Fruit fly (Drosophila melanogaster) whole organism, embryonic: ENCODE data around the gene CG34028.

Experiments used
- Antp ChIP-seq: fragments of 200-800 bp; sonication (Bioruptor generic); optimal IDR thresholded peaks from 3 replicates; lab custom pipeline; 2016; ENCODE audit warnings: missing biosample characterization, missing genetic modification characterization
- CG10431 ChIP-seq: fragments of 200-800 bp; sonication (Bioruptor generic); optimal IDR thresholded peaks from 3 replicates; lab custom pipeline; 2018; ENCODE audit warnings: missing biosample characterization, mild to moderate bottlenecking, missing genetic modification characterization
- CG11695 ChIP-seq: fragments of 200-800 bp; sonication (Bioruptor generic); IDR thresholded peaks from 3 replicates; pipeline ENCODE4 v1.3.6; 2022; ENCODE audit warnings: missing biosample characterization, missing genetic modification characterization
- CG13123 ChIP-seq: fragments of 200-800 bp; sonication (Bioruptor generic); optimal IDR thresholded peaks from 2 replicates; lab custom pipeline; 2016; ENCODE audit warnings: missing biosample characterization, missing genetic modification characterization
- CG13287 ChIP-seq: fragments of 200-800 bp; sonication (Bioruptor generic); IDR thresholded peaks from 2 replicates; pipeline ENCODE4 v1.3.6; 2022; ENCODE audit warnings: missing biosample characterization, missing genetic modification characterization; ENCODE audit not compliant: partially characterized antibody
- CG14965 ChIP-seq: fragments of 200-800 bp; sonication (Bioruptor generic); optimal IDR thresholded peaks from 2 replicates; lab custom pipeline; 2016; ENCODE audit warnings: missing biosample characterization, missing genetic modification characterization, borderline replicate concordance
- CG17829 ChIP-seq: fragments of 200-800 bp; optimal IDR thresholded peaks from 2 replicates; lab custom pipeline; 2019; ENCODE audit warnings: missing biosample characterization, mild to moderate bottlenecking, missing genetic modification characterization, moderate library complexity
- CG32532 ChIP-seq: fragments of 200-800 bp; sonication (Bioruptor generic); IDR thresholded peaks from 2 replicates; pipeline ENCODE4 v1.3.6; 2022; ENCODE audit warnings: missing biosample characterization, missing genetic modification characterization
- CG34422 ChIP-seq: fragments of 200-800 bp; sonication (Bioruptor generic); IDR thresholded peaks from 3 replicates; pipeline ENCODE4 v1.3.6; 2022; ENCODE audit warnings: missing biosample characterization, missing genetic modification characterization
- CG3847 ChIP-seq: fragments of 200-800 bp; sonication (Bioruptor generic); IDR thresholded peaks from 2 replicates; pipeline ENCODE4 v1.3.6; 2022; ENCODE audit warnings: missing biosample characterization, missing genetic modification characterization
- CG4424 ChIP-seq: fragments of 200-800 bp; sonication (Bioruptor generic); optimal IDR thresholded peaks from 3 replicates; lab custom pipeline; 2016; ENCODE audit warnings: missing biosample characterization, missing genetic modification characterization
- CG6254 ChIP-seq: fragments of 200-800 bp; sonication (Bioruptor generic); optimal IDR thresholded peaks from 3 replicates; lab custom pipeline; 2017; ENCODE audit warnings: mild to moderate bottlenecking, missing biosample characterization, missing genetic modification reagents, missing genetic modification characterization
- CG6272 ChIP-seq: fragments of 200-800 bp; sonication (Bioruptor generic); IDR thresholded peaks from 2 replicates; pipeline ENCODE4 v1.3.6; 2022; ENCODE audit warnings: missing biosample characterization, missing genetic modification characterization
- CG6654 ChIP-seq: fragments of 200-800 bp; sonication (Bioruptor generic); optimal IDR thresholded peaks from 2 replicates; lab custom pipeline; 2017; ENCODE audit warnings: missing biosample characterization, mild to moderate bottlenecking, missing genetic modification characterization
- CG6689 ChIP-seq: fragments of 200-800 bp; sonication (Bioruptor generic); IDR thresholded peaks from 2 replicates; pipeline ENCODE4 v1.3.6; 2022; ENCODE audit warnings: missing biosample characterization, missing genetic modification characterization
- CG9609 ChIP-seq: fragments of 200-800 bp; sonication (Bioruptor generic); optimal IDR thresholded peaks from 3 replicates; lab custom pipeline; 2016; ENCODE audit warnings: missing biosample characterization, missing genetic modification characterization
- CTCF ChIP-seq: fragments of 200-800 bp; sonication (Bioruptor generic); optimal IDR thresholded peaks from 2 replicates; lab custom pipeline; 2017; ENCODE audit warnings: missing biosample characterization, mild to moderate bottlenecking, missing genetic modification characterization, moderate library complexity
- D19B ChIP-seq: fragments of 200-800 bp; sonication (Bioruptor generic); optimal IDR thresholded peaks from 2 replicates; lab custom pipeline; 2017; ENCODE audit warnings: missing biosample characterization, mild to moderate bottlenecking, missing genetic modification characterization
- Doc2 ChIP-seq: fragments of 200-800 bp; sonication (Bioruptor generic); IDR thresholded peaks from 2 replicates; pipeline ENCODE4 v1.3.6; 2022; ENCODE audit warnings: missing biosample characterization, missing genetic modification characterization
- Fer2 ChIP-seq: fragments of 200-800 bp; sonication (Bioruptor generic); optimal IDR thresholded peaks from 2 replicates; lab custom pipeline; 2018; ENCODE audit warnings: missing biosample characterization, mild to moderate bottlenecking, missing genetic modification characterization, moderate library complexity
- HLH4C ChIP-seq: fragments of 200-800 bp; sonication (Bioruptor generic); IDR thresholded peaks from 3 replicates; pipeline ENCODE4 v1.3.6; 2022; ENCODE audit warnings: missing biosample characterization, missing genetic modification characterization; ENCODE audit not compliant: partially characterized antibody
- HLHmδ ChIP-seq: fragments of 200-800 bp; sonication (Bioruptor generic); optimal IDR thresholded peaks from 2 replicates; lab custom pipeline; 2018; ENCODE audit warnings: missing biosample characterization, mild to moderate bottlenecking, missing genetic modification characterization, moderate library complexity
- MTF-1 ChIP-seq: fragments of 200-800 bp; sonication (Bioruptor generic); optimal IDR thresholded peaks from 2 replicates; lab custom pipeline; 2018; ENCODE audit warnings: missing biosample characterization, mild to moderate bottlenecking, missing genetic modification characterization, borderline replicate concordance
- Myb ChIP-seq: fragments of 200-800 bp; sonication (Bioruptor generic); optimal IDR thresholded peaks from 2 replicates; lab custom pipeline; 2016; ENCODE audit warnings: missing biosample characterization, missing genetic modification characterization
- NC2β ChIP-seq: fragments of 200-800 bp; sonication (Bioruptor generic); optimal IDR thresholded peaks from 2 replicates; lab custom pipeline; 2016; ENCODE audit warnings: missing biosample characterization, missing genetic modification characterization
- NK7.1 ChIP-seq: fragments of 200-800 bp; sonication (Bioruptor generic); optimal IDR thresholded peaks from 3 replicates; lab custom pipeline; 2016; ENCODE audit warnings: missing biosample characterization, missing genetic modification characterization
- Nf-YC ChIP-seq: fragments of 200-800 bp; optimal IDR thresholded peaks from 3 replicates; lab custom pipeline; 2019; ENCODE audit warnings: missing biosample characterization, mild to moderate bottlenecking, missing genetic modification characterization, moderate library complexity
- Xrp1 ChIP-seq: fragments of 200-800 bp; sonication (Bioruptor generic); IDR thresholded peaks from 2 replicates; pipeline ENCODE4 v1.3.6; 2022; ENCODE audit warnings: missing biosample characterization, missing genetic modification characterization
- ab ChIP-seq: fragments of 200-800 bp; sonication (Bioruptor generic); optimal IDR thresholded peaks from 2 replicates; lab custom pipeline; 2016; ENCODE audit warnings: missing biosample characterization, missing genetic modification characterization
- al ChIP-seq: fragments of 200-800 bp; sonication (Bioruptor generic); IDR thresholded peaks from 2 replicates; pipeline ENCODE4 v1.3.6; 2022; ENCODE audit warnings: missing biosample characterization, missing genetic modification characterization
- cato ChIP-seq: fragments of 200-800 bp; sonication (Bioruptor generic); optimal IDR thresholded peaks from 2 replicates; lab custom pipeline; 2016; ENCODE audit warnings: missing biosample characterization, missing genetic modification characterization, borderline replicate concordance
- chif ChIP-seq, 2 experiments: fragments of 200-800 bp; sonication (Bioruptor generic); optimal IDR thresholded peaks; 3 replicates each; lab custom pipeline; 2016; ENCODE audit warnings: missing biosample characterization in 2 of 2, missing genetic modification characterization in 2 of 2
- corto ChIP-seq: fragments of 200-800 bp; sonication (Bioruptor generic); optimal IDR thresholded peaks from 2 replicates; lab custom pipeline; 2016; ENCODE audit warnings: missing biosample characterization, mild to moderate bottlenecking, missing genetic modification characterization, moderate library complexity
- crp ChIP-seq, 2 experiments: fragments of 200-800 bp; sonication (Bioruptor generic); optimal IDR thresholded peaks; 2 replicates in 1 of 2; 3 replicates in 1 of 2; lab custom pipeline; 2017; ENCODE audit warnings: missing biosample characterization in 2 of 2, missing genetic modification characterization in 2 of 2, mild to moderate bottlenecking in 1 of 2, moderate library complexity in 1 of 2
- disco-r ChIP-seq: fragments of 200-800 bp; sonication (Bioruptor generic); optimal IDR thresholded peaks from 2 replicates; lab custom pipeline; 2016; ENCODE audit warnings: missing biosample characterization, missing genetic modification characterization
- dmrt11E ChIP-seq: fragments of 200-800 bp; sonication (Bioruptor generic); optimal IDR thresholded peaks from 3 replicates; lab custom pipeline; 2018; ENCODE audit warnings: missing biosample characterization, mild to moderate bottlenecking, missing genetic modification characterization, moderate library complexity
- dpn ChIP-seq, 2 experiments: fragments of 200-800 bp; sonication (Bioruptor generic); optimal IDR thresholded peaks; 3 replicates each; lab custom pipeline; 2016; ENCODE audit warnings: missing biosample characterization in 2 of 2, missing genetic modification characterization in 2 of 2
- fd64A ChIP-seq: fragments of 200-800 bp; sonication (Bioruptor generic); optimal IDR thresholded peaks from 3 replicates; lab custom pipeline; 2018; ENCODE audit warnings: missing biosample characterization, mild to moderate bottlenecking, missing genetic modification characterization
- gem ChIP-seq: fragments of 200-800 bp; sonication (Bioruptor generic); optimal IDR thresholded peaks from 2 replicates; lab custom pipeline; 2019; ENCODE audit warnings: missing biosample characterization, mild to moderate bottlenecking, missing genetic modification characterization, moderate library complexity
- inv ChIP-seq: fragments of 200-800 bp; sonication (Bioruptor generic); IDR thresholded peaks from 2 replicates; pipeline ENCODE4 v1.3.6; 2022; ENCODE audit warnings: missing biosample characterization, missing genetic modification characterization; ENCODE audit not compliant: partially characterized antibody
- mam ChIP-seq: fragments of 200-800 bp; sonication (Bioruptor generic); optimal IDR thresholded peaks from 3 replicates; lab custom pipeline; 2016; ENCODE audit warnings: missing biosample characterization, missing genetic modification characterization
- onecut ChIP-seq: fragments of 200-800 bp; sonication (Bioruptor generic); IDR thresholded peaks from 2 replicates; pipeline ENCODE4 v1.3.6; 2022; ENCODE audit warnings: missing biosample characterization, missing genetic modification characterization
- otp ChIP-seq: fragments of 200-800 bp; sonication (Bioruptor generic); IDR thresholded peaks from 3 replicates; pipeline ENCODE4, ENCODE4 v1.3.6; 2022; ENCODE audit warnings: missing biosample characterization, missing genetic modification characterization
- psq ChIP-seq: fragments of 200-800 bp; sonication (Bioruptor generic); optimal IDR thresholded peaks from 2 replicates; lab custom pipeline; 2017; ENCODE audit warnings: missing biosample characterization, missing genetic modification characterization
- pum ChIP-seq: fragments of 200-800 bp; sonication (Bioruptor generic); optimal IDR thresholded peaks from 2 replicates; lab custom pipeline; 2016; ENCODE audit warnings: missing biosample characterization, missing genetic modification characterization
- repo ChIP-seq: fragments of 200-800 bp; sonication (Bioruptor generic); optimal IDR thresholded peaks from 2 replicates; lab custom pipeline; 2016; ENCODE audit warnings: missing biosample characterization, missing genetic modification characterization
- scrt ChIP-seq: fragments of 200-800 bp; sonication (Bioruptor generic); optimal IDR thresholded peaks from 2 replicates; lab custom pipeline; 2018; ENCODE audit warnings: missing biosample characterization, mild to moderate bottlenecking, missing genetic modification characterization, moderate library complexity
- sd ChIP-seq: fragments of 200-800 bp; sonication (Bioruptor generic); optimal IDR thresholded peaks from 3 replicates; lab custom pipeline; 2018; ENCODE audit warnings: missing biosample characterization, mild to moderate bottlenecking, missing genetic modification characterization, moderate library complexity
- tna ChIP-seq: fragments of 200-800 bp; sonication (Bioruptor generic); IDR thresholded peaks from 2 replicates; pipeline ENCODE4 v1.3.6; 2022; ENCODE audit warnings: missing biosample characterization, missing genetic modification characterization; ENCODE audit not compliant: partially characterized antibody

The CG34028 gene

dm6 chrX:9499994-9500804 lies 11.1 kb upstream of the CG34028 start, which contains the start of gene mgl (continued):
- TF ChIP-seq CG6689 (GFP tag; lab: Robert Waterston, UW): peak; percentile 79
- TF ChIP-seq scrt (GFP tag; lab: Kevin White, UChicago): peak; percentile 67
- TF ChIP-seq sd (tag; lab: Kevin White, UChicago): peak; percentile 48
- no peak for TF ChIP-seq CTCF
- TF ChIP-seq gem (tag; lab: Kevin White, UChicago): peak; percentile 90
- no peak for TF ChIP-seq otp (GFP tag; lab: Robert Waterston, UW)
- TF ChIP-seq mam (GFP tag; lab: Kevin White, UChicago): peak; percentile 65
- TF ChIP-seq inv (GFP tag; lab: Robert Waterston, UW): no peak
- TF ChIP-seq Nf-YC (tag; lab: Kevin White, UChicago): no peak
- TF ChIP-seq crp (GFP tag; optimal IDR thresholded peaks at IDR 0.05; lab: Kevin White, UChicago): peak in 1 of 2 experiments; percentile 36
- TF ChIP-seq HLH4C (GFP tag; lab: Robert Waterston, UW): no peak
- no peak; the same call in 1 of the 2 replicates for TF ChIP-seq CG3847
- 0 out of 2 replicates have a peak, but pooled peaks have one; percentile 21 for TF ChIP-seq CG32532
- peak; percentile 81 for TF ChIP-seq corto
- peak; percentile 71 for TF ChIP-seq Xrp1
- no peak for TF ChIP-seq CG6272 (GFP tag; lab: Robert Waterston, UW)
- TF ChIP-seq al: no peak
- TF ChIP-seq cato (GFP tag; lab: Kevin White, UChicago): peak; percentile 64
- TF ChIP-seq CG13287: peak; percentile 21; the same call in 1 of the 2 replicates
- 0 out of 3 replicates have a peak, but pooled peaks have one; percentile 43 for TF ChIP-seq CG34422 (GFP tag; lab: Robert Waterston, UW)
- peak; percentile 66; the same call in 2 of the 3 replicates for TF ChIP-seq CG11695 (GFP tag; lab: Robert Waterston, UW)
- no peak for TF ChIP-seq fd64A
- peak; percentile 51 for TF ChIP-seq ab (GFP tag; lab: Kevin White, UChicago)
- TF ChIP-seq NK7.1 (GFP tag; lab: Kevin White, UChicago): no peak
- TF ChIP-seq pum (GFP tag; lab: Kevin White, UChicago): peak; percentile 72
- TF ChIP-seq CG10431 (GFP tag; lab: Kevin White, UChicago): no peak
- TF ChIP-seq CG6254 (GFP tag; lab: Kevin White, UChicago): peak; percentile 84
- peak; percentile 16 for TF ChIP-seq CG13123
- TF ChIP-seq onecut (GFP tag; lab: Robert Waterston, UW): peak; percentile 43
- peak; percentile 57 to 87 for TF ChIP-seq dpn (GFP tag; optimal IDR thresholded peaks at IDR 0.05; lab: Kevin White, UChicago)
- peak; percentile 26 for TF ChIP-seq repo (GFP tag; lab: Kevin White, UChicago)
- peak; percentile 28; the same call in 1 of the 2 replicates for TF ChIP-seq tna (GFP tag; lab: Robert Waterston, UW)
- TF ChIP-seq CG17829: peak; percentile 83
- peak; percentile 81 for TF ChIP-seq CG4424 (GFP tag; lab: Kevin White, UChicago)
- peak; percentile 88 for TF ChIP-seq dmrt11E (tag; lab: Kevin White, UChicago)
- TF ChIP-seq NC2β (GFP tag; lab: Kevin White, UChicago): peak; percentile 35
- TF ChIP-seq D19B (GFP tag; lab: Kevin White, UChicago): no peak
- peak; percentile 39 for TF ChIP-seq CG9609 (GFP tag; lab: Kevin White, UChicago)
- TF ChIP-seq CG14965 (GFP tag; lab: Kevin White, UChicago): no peak
- TF ChIP-seq CG6654 (GFP tag; lab: Kevin White, UChicago): peak; percentile 59
- TF ChIP-seq Fer2: no peak
- peak; percentile 33 for TF ChIP-seq disco-r (GFP tag; lab: Kevin White, UChicago)
- TF ChIP-seq MTF-1 (GFP tag; lab: Kevin White, UChicago): no peak
- peak; percentile 41 for TF ChIP-seq psq
- no peak for TF ChIP-seq Myb
- TF ChIP-seq Antp (GFP tag; lab: Kevin White, UChicago): peak; percentile 53
- TF ChIP-seq HLHmδ (GFP tag; lab: Kevin White, UChicago): peak; percentile 84
- no peak for TF ChIP-seq Doc2
- peak; percentile 62 to 83 for TF ChIP-seq chif (GFP tag; optimal IDR thresholded peaks at IDR 0.05; lab: Kevin White, UChicago)
